Fruit fly (Drosophila melanogaster) whole organism, embryonic: ENCODE data around the gene CG13984.

Source experiments
- Atf3 ChIP-seq: fragments of 200-800 bp; sonication (Bioruptor generic); optimal IDR thresholded peaks from 3 replicates; lab custom pipeline; 2016; ENCODE audit warnings: missing biosample characterization, missing genetic modification characterization
- CG10209 ChIP-seq: fragments of 200-800 bp; sonication (Bioruptor generic); optimal IDR thresholded peaks from 3 replicates; lab custom pipeline; 2017; ENCODE audit warnings: missing biosample characterization, mild to moderate bottlenecking, missing genetic modification characterization, missing genetic modification reagents
- CG10274 ChIP-seq: fragments of 200-800 bp; sonication (Bioruptor generic); optimal IDR thresholded peaks from 3 replicates; lab custom pipeline; 2017; ENCODE audit warnings: missing biosample characterization, mild to moderate bottlenecking, missing genetic modification characterization
- CG11398 ChIP-seq: fragments of 200-800 bp; sonication (Bioruptor generic); optimal IDR thresholded peaks from 2 replicates; lab custom pipeline; 2016; ENCODE audit warnings: missing biosample characterization, missing genetic modification characterization
- CG11723 ChIP-seq: fragments of 200-800 bp; sonication (Bioruptor generic); optimal IDR thresholded peaks from 2 replicates; lab custom pipeline; 2017; ENCODE audit warnings: missing biosample characterization, mild to moderate bottlenecking, missing genetic modification characterization
- CG14667 ChIP-seq: fragments of 200-800 bp; sonication (Bioruptor generic); IDR thresholded peaks from 2 replicates; pipeline ENCODE4 v1.3.6; 2022; ENCODE audit warnings: missing biosample characterization, missing genetic modification characterization
- CG17802 ChIP-seq: fragments of 200-800 bp; sonication (Bioruptor generic); optimal IDR thresholded peaks from 2 replicates; lab custom pipeline; 2018; ENCODE audit warnings: missing biosample characterization, mild to moderate bottlenecking, missing genetic modification characterization, moderate library complexity
- CG2116 ChIP-seq: fragments of 200-800 bp; sonication (Bioruptor generic); optimal IDR thresholded peaks from 3 replicates; lab custom pipeline; 2018; ENCODE audit warnings: missing biosample characterization, mild to moderate bottlenecking, missing genetic modification characterization
- CG2129 ChIP-seq: fragments of 200-800 bp; sonication (Bioruptor generic); IDR thresholded peaks from 2 replicates; pipeline ENCODE4 v1.3.6; 2022; ENCODE audit warnings: missing biosample characterization, missing genetic modification characterization; ENCODE audit not compliant: partially characterized antibody
- CG30020 ChIP-seq: fragments of 200-800 bp; optimal IDR thresholded peaks from 2 replicates; lab custom pipeline; 2019; ENCODE audit warnings: missing biosample characterization, mild to moderate bottlenecking, missing genetic modification characterization, moderate library complexity
- CG3726 ChIP-seq: fragments of 200-800 bp; sonication (Bioruptor generic); IDR thresholded peaks from 3 replicates; pipeline ENCODE4, ENCODE4 v1.3.6; 2022; ENCODE audit warnings: missing biosample characterization, missing genetic modification characterization
- CG3838 ChIP-seq: fragments of 200-800 bp; sonication (Bioruptor generic); optimal IDR thresholded peaks from 3 replicates; lab custom pipeline; 2016; ENCODE audit warnings: missing biosample characterization, missing genetic modification characterization
- CG3847 ChIP-seq: fragments of 200-800 bp; sonication (Bioruptor generic); IDR thresholded peaks from 2 replicates; pipeline ENCODE4 v1.3.6; 2022; ENCODE audit warnings: missing biosample characterization, missing genetic modification characterization
- CG4328 ChIP-seq: fragments of 200-800 bp; sonication (Bioruptor generic); optimal IDR thresholded peaks from 3 replicates; lab custom pipeline; 2017; ENCODE audit warnings: missing biosample characterization, missing genetic modification reagents, missing genetic modification characterization
- CG4820 ChIP-seq: fragments of 200-800 bp; sonication (Bioruptor generic); optimal IDR thresholded peaks from 3 replicates; lab custom pipeline; 2016; ENCODE audit warnings: missing biosample characterization, missing genetic modification characterization
- CG6175 ChIP-seq: fragments of 200-800 bp; sonication (Bioruptor generic); IDR thresholded peaks from 3 replicates; pipeline ENCODE4 v1.3.6; 2022; ENCODE audit warnings: missing biosample characterization, missing genetic modification characterization
- CG7271 ChIP-seq: fragments of 200-800 bp; sonication (Bioruptor generic); optimal IDR thresholded peaks from 2 replicates; lab custom pipeline; 2018; ENCODE audit warnings: missing biosample characterization, mild to moderate bottlenecking, missing genetic modification characterization, moderate library complexity
- CG7745 ChIP-seq: fragments of 200-800 bp; sonication (Bioruptor generic); optimal IDR thresholded peaks from 2 replicates; lab custom pipeline; 2018; ENCODE audit warnings: missing biosample characterization, mild to moderate bottlenecking, missing genetic modification characterization, moderate library complexity
- CG8359 ChIP-seq: fragments of 200-800 bp; sonication (Bioruptor generic); optimal IDR thresholded peaks from 2 replicates; lab custom pipeline; 2017; ENCODE audit warnings: missing biosample characterization, mild to moderate bottlenecking, missing genetic modification characterization, borderline replicate concordance
- CG9437 ChIP-seq: fragments of 200-800 bp; sonication (Bioruptor generic); optimal IDR thresholded peaks from 2 replicates; lab custom pipeline; 2018; ENCODE audit warnings: missing biosample characterization, mild to moderate bottlenecking, missing genetic modification characterization
- CrebB ChIP-seq: fragments of 200-800 bp; sonication (Bioruptor generic); optimal IDR thresholded peaks from 3 replicates; lab custom pipeline; 2018; ENCODE audit warnings: missing biosample characterization, mild to moderate bottlenecking, missing genetic modification characterization
- Dad ChIP-seq: fragments of 200-800 bp; sonication (Bioruptor generic); optimal IDR thresholded peaks from 3 replicates; lab custom pipeline; 2016; ENCODE audit warnings: missing biosample characterization, missing genetic modification characterization
- GATAe ChIP-seq: fragments of 200-800 bp; sonication (Bioruptor generic); conservative IDR thresholded peaks from 2 replicates; pipeline ENCODE4 v1.3.6; 2022; ENCODE audit warnings: missing biosample characterization, missing genetic modification characterization
- Gug ChIP-seq: fragments of 200-800 bp; sonication (Bioruptor generic); IDR thresholded peaks from 4 replicates; pipeline ENCODE4 v1.3.6; 2022; ENCODE audit warnings: missing biosample characterization, missing genetic modification characterization
- H15 ChIP-seq: fragments of 200-800 bp; sonication (Bioruptor generic); IDR thresholded peaks from 3 replicates; pipeline ENCODE4 v1.3.6; 2022; ENCODE audit warnings: missing biosample characterization, missing genetic modification characterization
- NC2α ChIP-seq: fragments of 200-800 bp; sonication (Bioruptor generic); optimal IDR thresholded peaks from 2 replicates; lab custom pipeline; 2016; ENCODE audit warnings: missing biosample characterization, missing genetic modification characterization
- Nf-YA ChIP-seq: fragments of 200-800 bp; sonication (Bioruptor generic); IDR thresholded peaks from 2 replicates; pipeline ENCODE4 v1.3.6; 2022; ENCODE audit warnings: missing biosample characterization, missing genetic modification characterization
- NfI ChIP-seq: fragments of 200-800 bp; sonication (Bioruptor generic); optimal IDR thresholded peaks from 3 replicates; lab custom pipeline; 2018; ENCODE audit warnings: missing biosample characterization, mild to moderate bottlenecking, missing genetic modification characterization, moderate library complexity
- Oli ChIP-seq: fragments of 200-800 bp; sonication (Bioruptor generic); optimal IDR thresholded peaks from 2 replicates; lab custom pipeline; 2018; ENCODE audit warnings: missing biosample characterization, mild to moderate bottlenecking, missing genetic modification characterization, moderate library complexity
- Pdp1 ChIP-seq, 2 experiments: fragments of 200-800 bp; sonication (Bioruptor generic); optimal IDR thresholded peaks; 3 replicates each; lab custom pipeline; 2016; ENCODE audit warnings: missing biosample characterization in 2 of 2, missing genetic modification characterization in 2 of 2, mild to moderate bottlenecking in 1 of 2, moderate library complexity in 1 of 2
- Sry-β ChIP-seq: fragments of 200-800 bp; sonication (Bioruptor generic); optimal IDR thresholded peaks from 2 replicates; lab custom pipeline; 2018; ENCODE audit warnings: missing biosample characterization, mild to moderate bottlenecking, missing genetic modification characterization, moderate library complexity
- Xrp1 ChIP-seq: fragments of 200-800 bp; sonication (Bioruptor generic); IDR thresholded peaks from 2 replicates; pipeline ENCODE4 v1.3.6; 2022; ENCODE audit warnings: missing biosample characterization, missing genetic modification characterization
- ac ChIP-seq: fragments of 200-800 bp; sonication (Bioruptor generic); optimal IDR thresholded peaks from 3 replicates; lab custom pipeline; 2017; ENCODE audit warnings: missing biosample characterization, mild to moderate bottlenecking, missing genetic modification characterization
- ase ChIP-seq: fragments of 200-800 bp; sonication (Bioruptor generic); IDR thresholded peaks from 3 replicates; pipeline ENCODE4 v1.3.6; 2022; ENCODE audit warnings: missing biosample characterization, missing genetic modification characterization
- cad ChIP-seq: fragments of >200 bp; optimal IDR thresholded peaks from 2 replicates; lab custom pipeline; 2017; ENCODE audit warnings: missing biosample characterization, missing genetic modification characterization
- cas ChIP-seq: fragments of 200-800 bp; sonication (Bioruptor generic); IDR thresholded peaks from 2 replicates; pipeline ENCODE4 v1.3.6; 2022; ENCODE audit warnings: missing biosample characterization, missing genetic modification characterization
- cato ChIP-seq: fragments of 200-800 bp; sonication (Bioruptor generic); optimal IDR thresholded peaks from 2 replicates; lab custom pipeline; 2016; ENCODE audit warnings: missing biosample characterization, missing genetic modification characterization, borderline replicate concordance
- cg ChIP-seq: fragments of 200-800 bp; sonication (Bioruptor generic); optimal IDR thresholded peaks from 3 replicates; lab custom pipeline; 2019; ENCODE audit warnings: missing biosample characterization, mild to moderate bottlenecking, missing genetic modification characterization, moderate library complexity
- crol ChIP-seq: fragments of 200-800 bp; sonication (Bioruptor generic); IDR thresholded peaks from 2 replicates; pipeline ENCODE4 v1.3.6; 2022; ENCODE audit warnings: missing biosample characterization, missing genetic modification characterization
- dysf ChIP-seq: fragments of 200-800 bp; sonication (Bioruptor generic); IDR thresholded peaks from 3 replicates; pipeline ENCODE4 v1.3.6; 2022; ENCODE audit warnings: missing biosample characterization, missing genetic modification characterization
- ems ChIP-seq: fragments of 200-800 bp; sonication (Bioruptor generic); optimal IDR thresholded peaks from 3 replicates; lab custom pipeline; 2016; ENCODE audit warnings: missing biosample characterization, missing genetic modification characterization
- en ChIP-seq: fragments of 200-800 bp; sonication (Bioruptor generic); optimal IDR thresholded peaks from 2 replicates; lab custom pipeline; 2016; ENCODE audit warnings: missing biosample characterization, missing genetic modification characterization
- exex ChIP-seq: fragments of 200-800 bp; sonication (Bioruptor generic); optimal IDR thresholded peaks from 4 replicates; lab custom pipeline; 2018; ENCODE audit warnings: missing biosample characterization, mild to moderate bottlenecking, missing genetic modification characterization, moderate library complexity
- gcm2 ChIP-seq: fragments of 200-800 bp; sonication (Bioruptor generic); optimal IDR thresholded peaks from 2 replicates; lab custom pipeline; 2016; ENCODE audit warnings: missing biosample characterization, missing genetic modification characterization
- grn ChIP-seq: fragments of 200-800 bp; sonication (Bioruptor generic); optimal IDR thresholded peaks from 3 replicates; lab custom pipeline; 2017; ENCODE audit warnings: missing biosample characterization, missing genetic modification characterization
- gro ChIP-seq: fragments of 200-800 bp; sonication (Bioruptor generic); optimal IDR thresholded peaks from 2 replicates; lab custom pipeline; 2016; ENCODE audit warnings: missing biosample characterization, missing genetic modification characterization
- gsb-n ChIP-seq: fragments of 200-800 bp; sonication (Bioruptor generic); optimal IDR thresholded peaks from 3 replicates; lab custom pipeline; 2018; ENCODE audit warnings: missing biosample characterization, mild to moderate bottlenecking, missing genetic modification characterization
- lab ChIP-seq: fragments of 200-800 bp; sonication (Bioruptor generic); optimal IDR thresholded peaks from 3 replicates; lab custom pipeline; 2017; ENCODE audit warnings: missing biosample characterization, missing genetic modification characterization, mild to moderate bottlenecking, moderate library complexity, missing genetic modification reagents
- pzg ChIP-seq: fragments of 200-800 bp; sonication (Bioruptor generic); optimal IDR thresholded peaks from 3 replicates; lab custom pipeline; 2018; ENCODE audit warnings: missing biosample characterization, mild to moderate bottlenecking, missing genetic modification characterization, moderate library complexity
- trh ChIP-seq: fragments of 200-800 bp; sonication (Bioruptor generic); optimal IDR thresholded peaks from 2 replicates; lab custom pipeline; 2016; ENCODE audit warnings: missing biosample characterization, missing genetic modification characterization
- twi ChIP-seq: fragments of 200-800 bp; optimal IDR thresholded peaks from 2 replicates; lab custom pipeline; 2019; ENCODE audit warnings: missing biosample characterization, mild to moderate bottlenecking, missing genetic modification characterization, moderate library complexity
- vfl ChIP-seq: fragments of 200-800 bp; sonication (Bioruptor generic); optimal IDR thresholded peaks from 2 replicates; lab custom pipeline; 2016; ENCODE audit warnings: missing biosample characterization, missing genetic modification characterization

The CG13984 gene

dm6 chr2L:6291605-6292004 lies 17.0 kb upstream of the CG13984 start (continued):
- TF ChIP-seq CG3847 (GFP tag; lab: Robert Waterston, UW): no peak
- TF ChIP-seq CG11398: no peak
- TF ChIP-seq CG6175 (GFP tag; lab: Robert Waterston, UW): no peak
- TF ChIP-seq CrebB (tag; lab: Kevin White, UChicago): peak; percentile 21
- TF ChIP-seq grn (GFP tag; lab: Kevin White, UChicago): peak; percentile 45
- TF ChIP-seq trh: no peak
- TF ChIP-seq NfI (GFP tag; lab: Kevin White, UChicago): no peak
- TF ChIP-seq gsb-n (tag; lab: Kevin White, UChicago): peak; percentile 28
- TF ChIP-seq ac (GFP tag; lab: Kevin White, UChicago): peak; percentile 33
- no peak for TF ChIP-seq Gug (GFP tag; lab: Robert Waterston, UW)
- TF ChIP-seq CG2129 (GFP tag; lab: Robert Waterston, UW): no peak
- TF ChIP-seq twi: peak; percentile 49
- TF ChIP-seq crol (GFP tag; lab: Robert Waterston, UW): peak; percentile 91
- TF ChIP-seq gro (GFP tag; lab: Kevin White, UChicago): no peak
- TF ChIP-seq Atf3 (GFP tag; lab: Kevin White, UChicago): no peak
- TF ChIP-seq CG4328: peak; percentile 54
- TF ChIP-seq CG30020 (tag; lab: Kevin White, UChicago): no peak
- no peak for TF ChIP-seq CG10209 (GFP tag; lab: Kevin White, UChicago)
- TF ChIP-seq CG11723 (GFP tag; lab: Kevin White, UChicago): no peak
- peak; percentile 25; the same call in 1 of the 2 replicates for TF ChIP-seq Xrp1 (GFP tag; lab: Robert Waterston, UW)
- peak; percentile 53 for TF ChIP-seq CG8359 (GFP tag; lab: Kevin White, UChicago)
- no peak for TF ChIP-seq CG7271 (tag; lab: Kevin White, UChicago)
- TF ChIP-seq CG7745 (tag; lab: Kevin White, UChicago): no peak
- peak in 1 of 2 experiments; percentile 32 for TF ChIP-seq Pdp1 (GFP tag; optimal IDR thresholded peaks at IDR 0.05; lab: Kevin White, UChicago)
- TF ChIP-seq CG4820 (GFP tag; lab: Kevin White, UChicago): no peak
- no peak for TF ChIP-seq ase (GFP tag; lab: Robert Waterston, UW)
- TF ChIP-seq CG10274: no peak
- no peak for TF ChIP-seq NC2α (GFP tag; lab: Kevin White, UChicago)
- no peak for TF ChIP-seq H15 (GFP tag; lab: Robert Waterston, UW)
- no peak for TF ChIP-seq Nf-YA (GFP tag; lab: Robert Waterston, UW)
- no peak for TF ChIP-seq Dad (GFP tag; lab: Kevin White, UChicago)
- TF ChIP-seq en (GFP tag; lab: Kevin White, UChicago): no peak
- TF ChIP-seq vfl (GFP tag; lab: Kevin White, UChicago): no peak
- no peak for TF ChIP-seq gcm2 (GFP tag; lab: Kevin White, UChicago)
- no peak for TF ChIP-seq CG2116
- TF ChIP-seq cato (GFP tag; lab: Kevin White, UChicago): no peak
- TF ChIP-seq CG3726: no peak
- no peak for TF ChIP-seq CG9437 (GFP tag; lab: Kevin White, UChicago)
- TF ChIP-seq exex (tag; lab: Kevin White, UChicago): peak; percentile 39
- no peak for TF ChIP-seq cg (GFP tag; lab: Kevin White, UChicago)
- TF ChIP-seq Oli (tag; lab: Kevin White, UChicago): no peak
- no peak for TF ChIP-seq pzg (GFP tag; lab: Kevin White, UChicago)
- TF ChIP-seq lab (GFP tag; lab: Kevin White, UChicago): peak; percentile 16
- no peak for TF ChIP-seq CG17802
- 0 out of 2 replicates have a peak, but pooled peaks have one; percentile 25 for TF ChIP-seq GATAe (GFP tag; lab: Robert Waterston, UW)
- TF ChIP-seq cad (GFP tag; lab: Kevin White, UChicago): no peak
- no peak for TF ChIP-seq ems
- no peak for TF ChIP-seq cas (GFP tag; lab: Robert Waterston, UW)
- no peak for TF ChIP-seq CG14667
- no peak for TF ChIP-seq dysf (GFP tag; lab: Robert Waterston, UW)
- TF ChIP-seq Sry-β (GFP tag; lab: Kevin White, UChicago): no peak
- no peak for TF ChIP-seq CG3838 (GFP tag; lab: Kevin White, UChicago)
